Worm (Caenorhabditis elegans): ENCODE results near the gene srbc-82.

DNA sequence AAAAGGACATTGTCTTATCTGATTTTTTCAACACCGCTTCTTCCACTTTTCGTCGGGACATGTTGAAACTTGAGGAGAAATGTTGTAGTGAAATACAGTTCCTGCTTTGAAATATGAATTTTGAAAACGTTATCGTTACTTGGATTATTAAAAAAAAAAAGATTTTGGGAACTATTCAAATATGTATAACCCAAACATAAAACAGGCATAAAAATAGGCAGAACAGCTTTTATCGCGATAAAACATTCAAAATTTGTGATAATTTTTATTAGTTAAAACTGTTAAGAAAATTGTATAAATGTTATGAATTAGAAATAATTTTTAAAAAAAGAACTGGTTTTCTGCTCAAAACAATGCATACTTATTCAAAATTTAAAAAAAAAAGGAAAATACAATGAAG lies 44.0 kb upstream of the srbc-82 start, which contains the start of gene bgnt-1.3:
- TF ChIP-seq lin-11 (tag; optimal IDR thresholded peaks at IDR 0.05), result no peak
- no peak for TF ChIP-seq nhr-25 (tag; optimal IDR thresholded peaks at IDR 0.05)
- TF ChIP-seq elt-3 (tag; optimal IDR thresholded peaks at IDR 0.05), result no peak

Data from whole organism, L2 larva.